Fruit fly (Drosophila melanogaster): ENCODE results near the gene Sem1.

Gene Sem1

DNA sequence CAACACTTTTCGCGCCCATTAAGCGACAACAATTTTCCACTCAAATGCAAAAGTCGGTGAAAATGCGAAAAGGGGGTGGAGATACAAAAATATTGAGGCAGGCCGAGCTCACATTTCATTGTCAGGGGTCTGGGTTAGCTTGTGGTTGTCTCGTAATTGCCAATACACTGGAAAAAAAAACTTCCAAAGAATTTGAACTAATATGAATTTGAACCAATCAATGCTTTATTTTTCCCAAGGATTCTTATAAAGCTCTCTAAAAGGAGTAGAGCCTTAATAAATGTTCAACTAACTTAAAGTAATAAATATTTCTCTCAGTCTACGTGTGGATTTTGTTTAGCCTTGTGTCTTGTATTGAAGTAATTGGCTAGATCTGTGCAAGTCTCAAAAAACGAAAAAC, 9.2 kb downstream of the Sem1 start (continued):
- TF ChIP-seq vri (GFP tag; optimal IDR thresholded peaks at IDR 0.05): no peak
- peak; percentile 57 for TF ChIP-seq pdm3 (GFP tag; optimal IDR thresholded peaks at IDR 0.05)
- peak; percentile 43 for TF ChIP-seq CG4318 (GFP tag; optimal IDR thresholded peaks at IDR 0.05)
- TF ChIP-seq lz (GFP tag; optimal IDR thresholded peaks at IDR 0.05): no peak
- TF ChIP-seq CG11902 (GFP tag; optimal IDR thresholded peaks at IDR 0.05): no peak
- TF ChIP-seq acj6 (GFP tag; optimal IDR thresholded peaks at IDR 0.05): peak; percentile 45
- TF ChIP-seq Smox (GFP tag; optimal IDR thresholded peaks at IDR 0.05): peak; percentile 3
- TF ChIP-seq Eip78C (GFP tag): peak; percentile 85

DNA sequence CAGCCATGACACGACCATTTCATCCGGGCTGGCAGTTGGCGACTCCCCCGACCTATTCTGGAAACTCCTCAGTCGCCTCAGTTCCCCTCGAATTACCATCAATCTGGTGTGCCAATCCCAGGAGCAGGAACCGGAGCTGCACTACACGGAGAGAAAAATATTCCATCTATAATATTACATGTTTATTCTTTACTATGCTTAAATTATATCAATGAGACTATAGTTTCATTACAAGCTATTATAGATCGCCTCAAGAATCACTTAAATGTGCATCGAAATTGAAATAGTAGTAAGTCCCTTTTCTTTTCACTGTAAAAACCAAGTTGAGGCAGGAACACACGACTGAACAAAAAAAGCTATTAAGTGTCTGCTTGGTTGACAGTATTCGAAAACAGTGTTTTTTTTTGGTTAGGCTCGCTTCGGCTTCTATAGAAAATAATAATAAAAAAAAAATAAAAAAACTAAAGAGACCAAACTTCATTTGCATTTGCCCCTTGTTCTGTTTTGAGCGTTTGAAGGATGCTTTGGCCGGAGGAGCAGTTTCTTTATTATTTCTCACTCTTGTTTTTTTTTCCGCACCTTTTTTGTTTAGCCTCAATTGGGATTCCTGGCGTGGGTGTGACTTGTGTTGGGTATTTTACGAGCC, 12.4 kb downstream of the Sem1 start:
- peak; percentile 68 for TF ChIP-seq Lpt (GFP tag; optimal IDR thresholded peaks at IDR 0.05)
- no peak for TF ChIP-seq Hr38 (GFP tag; optimal IDR thresholded peaks at IDR 0.05)
- peak; percentile 60 for TF ChIP-seq topi (GFP tag; optimal IDR thresholded peaks at IDR 0.05)
- TF ChIP-seq CG8632 (GFP tag; optimal IDR thresholded peaks at IDR 0.05): peak; percentile 75
- peak; percentile 60 for TF ChIP-seq CG4318 (GFP tag; optimal IDR thresholded peaks at IDR 0.05)
- peak; percentile 42 for TF ChIP-seq CG31627 (GFP tag; optimal IDR thresholded peaks at IDR 0.05)
- peak; percentile 83 for TF ChIP-seq pdm3 (GFP tag; optimal IDR thresholded peaks at IDR 0.05)
- peak; percentile 72 for TF ChIP-seq CG34406 (GFP tag; optimal IDR thresholded peaks at IDR 0.05)
- peak; percentile 71 for TF ChIP-seq svp (GFP tag)
- peak; percentile 54 for TF ChIP-seq CG11762 (GFP tag; optimal IDR thresholded peaks at IDR 0.05; ENCODE audit: insufficient read depth)
- peak; percentile 42 for TF ChIP-seq Smox (GFP tag; optimal IDR thresholded peaks at IDR 0.05)
- TF ChIP-seq CG8119 (GFP tag; IDR thresholded peaks at IDR 0.05): peak; percentile 81
- TF ChIP-seq CG6854 (GFP tag; optimal IDR thresholded peaks at IDR 0.05): no peak
- peak; percentile 82 for TF ChIP-seq net (GFP tag; optimal IDR thresholded peaks at IDR 0.05)
- TF ChIP-seq Eip78C (GFP tag): peak; percentile 96
- peak; percentile 89 for TF ChIP-seq fd59A (GFP tag; optimal IDR thresholded peaks at IDR 0.05)
- peak; percentile 45 for TF ChIP-seq Hr39 (GFP tag; optimal IDR thresholded peaks at IDR 0.05)
- peak; percentile 91 to 94 for TF ChIP-seq ss (GFP tag; optimal IDR thresholded peaks at IDR 0.05)
- peak; percentile 73 to 89 for TF ChIP-seq salr (GFP tag; optimal IDR thresholded peaks at IDR 0.05)
- TF ChIP-seq CG11902 (GFP tag; optimal IDR thresholded peaks at IDR 0.05): peak; percentile 35
- TF ChIP-seq Eip93F (GFP tag; optimal IDR thresholded peaks at IDR 0.05): no peak
- peak; percentile 92 for TF ChIP-seq CG1621 (tag; optimal IDR thresholded peaks at IDR 0.05)
- peak; percentile 52; the same call in 1 of the 2 replicates for TF ChIP-seq CG11294 (GFP tag; IDR thresholded peaks at IDR 0.05)
- TF ChIP-seq CG10631 (GFP tag; optimal IDR thresholded peaks at IDR 0.05): peak; percentile 88
- TF ChIP-seq Ets96B (tag; optimal IDR thresholded peaks at IDR 0.05): peak; percentile 94
- TF ChIP-seq CG6163 (GFP tag; IDR thresholded peaks at IDR 0.05): peak; percentile 94
- peak; percentile 80 for TF ChIP-seq CG15336 (GFP tag; IDR thresholded peaks at IDR 0.05)
- no peak for TF ChIP-seq Blimp-1 (GFP tag; optimal IDR thresholded peaks at IDR 0.05)
- peak; percentile 89 for TF ChIP-seq CG3032 (tag; optimal IDR thresholded peaks at IDR 0.05)
- peak; percentile 75 for TF ChIP-seq eg (GFP tag; IDR thresholded peaks at IDR 0.05)
- TF ChIP-seq Met (GFP tag; optimal IDR thresholded peaks at IDR 0.05): peak; percentile 47
- peak; percentile 66 for TF ChIP-seq CG16779 (tag; optimal IDR thresholded peaks at IDR 0.05)
- TF ChIP-seq Eip75B (GFP tag; optimal IDR thresholded peaks at IDR 0.05): peak; percentile 85
- peak; percentile 36 for TF ChIP-seq dac (GFP tag; optimal IDR thresholded peaks at IDR 0.05)
- peak; percentile 67 for TF ChIP-seq Sox15 (GFP tag; optimal IDR thresholded peaks at IDR 0.05)
- no peak for TF ChIP-seq fd85E (GFP tag; optimal IDR thresholded peaks at IDR 0.05)
- TF ChIP-seq vri (GFP tag; optimal IDR thresholded peaks at IDR 0.05): peak; percentile 12
- TF ChIP-seq CG6276 (GFP tag; optimal IDR thresholded peaks at IDR 0.05): peak; percentile 44
- TF ChIP-seq CG9139 (GFP tag; optimal IDR thresholded peaks at IDR 0.05): peak; percentile 90
- TF ChIP-seq OdsH (GFP tag; optimal IDR thresholded peaks at IDR 0.05): peak; percentile 76
- peak; percentile 65 for TF ChIP-seq esn (GFP tag; optimal IDR thresholded peaks at IDR 0.05)
- TF ChIP-seq CG3919 (GFP tag; optimal IDR thresholded peaks at IDR 0.05): peak; percentile 84
- no peak for TF ChIP-seq fkh (GFP tag; optimal IDR thresholded peaks at IDR 0.05)
- TF ChIP-seq achi (GFP tag; optimal IDR thresholded peaks at IDR 0.05): peak; percentile 83
- peak; percentile 84 for TF ChIP-seq spab (GFP tag; optimal IDR thresholded peaks at IDR 0.05)
- TF ChIP-seq Hr4 (GFP tag; optimal IDR thresholded peaks at IDR 0.05): peak; percentile 72
